Fruit fly (Drosophila melanogaster): ENCODE results near the gene Syx17.

DNA sequence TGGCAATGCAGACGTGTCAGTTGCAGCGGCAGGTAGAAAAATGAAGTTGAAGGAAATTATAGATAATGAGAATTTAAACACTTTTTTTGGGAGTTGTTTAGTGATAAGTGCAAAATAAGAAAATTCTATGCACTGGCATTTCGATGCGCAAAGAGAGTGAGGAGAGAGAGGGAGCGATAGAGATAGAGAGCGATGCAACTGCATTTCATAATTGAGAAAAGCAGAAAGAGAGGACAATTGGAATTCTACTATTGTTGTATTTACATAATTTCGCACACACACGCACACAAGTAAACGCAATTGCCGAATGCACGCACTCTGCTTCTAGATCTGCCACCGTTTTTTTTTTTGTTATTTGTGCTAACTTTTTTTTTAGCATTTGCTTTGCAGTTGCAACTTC, 39.8 kb upstream of the Syx17 start:
- TF ChIP-seq Hr39 (GFP tag; optimal IDR thresholded peaks at IDR 0.05), result no peak
- TF ChIP-seq CG16779 (tag; optimal IDR thresholded peaks at IDR 0.05), result no peak
- TF ChIP-seq Ets96B (tag; optimal IDR thresholded peaks at IDR 0.05), result no peak
- TF ChIP-seq dsx (GFP tag; optimal IDR thresholded peaks at IDR 0.05; ENCODE audit: poor library complexity, severe bottlenecking), result no peak
- no peak for TF ChIP-seq Sox15 (GFP tag; optimal IDR thresholded peaks at IDR 0.05)
- TF ChIP-seq topi (GFP tag; optimal IDR thresholded peaks at IDR 0.05), result no peak
- peak in 1 of 2 experiments; percentile 33 for TF ChIP-seq salr (GFP tag; optimal IDR thresholded peaks at IDR 0.05)
- TF ChIP-seq CG15336 (GFP tag; IDR thresholded peaks at IDR 0.05), result no peak
- TF ChIP-seq CG7368 (GFP tag; optimal IDR thresholded peaks at IDR 0.05), result no peak
- no peak for TF ChIP-seq Sox14 (GFP tag; optimal IDR thresholded peaks at IDR 0.05)
- no peak for TF ChIP-seq eg (GFP tag; IDR thresholded peaks at IDR 0.05)
- no peak for TF ChIP-seq CG11762 (GFP tag; optimal IDR thresholded peaks at IDR 0.05; ENCODE audit: insufficient read depth)

Data from whole organism, prepupa.